Fruit fly (Drosophila melanogaster) whole organism: ENCODE results near the gene tsl.
"Not testable (repeated sequence)": the region's sequence is repeated elsewhere in the genome, so short reads cannot be mapped to it uniquely, and the experiment has no call there.

Experiments
- CG8478 ChIP-seq: fragments of >200 bp; optimal IDR thresholded peaks from 2 replicates; lab custom pipeline; 2018; ENCODE audit warnings: inconsistent platforms
- EcR ChIP-seq, 2 experiments: fragments of >200 bp; optimal IDR thresholded peaks; 2 replicates each; lab custom pipeline; 2017; ENCODE audit warnings: missing biosample characterization in 2 of 2, missing genetic modification characterization in 2 of 2, missing genetic modification reagents in 2 of 2
- usp ChIP-seq: fragments of >200 bp; optimal IDR thresholded peaks from 2 replicates; lab custom pipeline; 2017; ENCODE audit warnings: missing biosample characterization, missing genetic modification characterization, mixed read lengths

- not testable (repeated sequence) for TF ChIP-seq usp (GFP tag; lab: Kevin White, UChicago); EcR (GFP tag; optimal IDR thresholded peaks at IDR 0.05; lab: Kevin White, UChicago); CG8478 (lab: Kevin White, UChicago)
Observed at dm6 chr3R:21736196-21736595, 46.1 kb downstream of the tsl start, which contains the start of gene Sfp93F.
